Fruit fly (Drosophila melanogaster) whole organism, embryonic: ENCODE measurements around the gene SMC5.
A peak's percentile ranks its signal among the peaks of the same experiment; 100 is the strongest.

ENCODE experiments used
- Antp ChIP-seq: fragments of 200-800 bp; sonication (Bioruptor generic); optimal IDR thresholded peaks from 3 replicates; lab custom pipeline; 2016; ENCODE audit warnings: missing biosample characterization, missing genetic modification characterization
- CG11504 ChIP-seq: fragments of 200-800 bp; sonication (Bioruptor generic); optimal IDR thresholded peaks from 3 replicates; lab custom pipeline; 2019; ENCODE audit warnings: missing biosample characterization, mild to moderate bottlenecking, missing genetic modification characterization, moderate library complexity
- CG12659 ChIP-seq: fragments of 200-800 bp; sonication (Bioruptor generic); optimal IDR thresholded peaks from 3 replicates; lab custom pipeline; 2017; ENCODE audit warnings: mild to moderate bottlenecking, missing biosample characterization, missing genetic modification reagents, missing genetic modification characterization
- CG13123 ChIP-seq: fragments of 200-800 bp; sonication (Bioruptor generic); optimal IDR thresholded peaks from 2 replicates; lab custom pipeline; 2016; ENCODE audit warnings: missing biosample characterization, missing genetic modification characterization
- CG13424 ChIP-seq: fragments of 200-800 bp; sonication (Bioruptor generic); optimal IDR thresholded peaks from 2 replicates; lab custom pipeline; 2019; ENCODE audit warnings: missing biosample characterization, mild to moderate bottlenecking, missing genetic modification characterization, moderate library complexity
- CG13775 ChIP-seq: fragments of 200-800 bp; sonication (Bioruptor generic); optimal IDR thresholded peaks from 3 replicates; lab custom pipeline; 2017; ENCODE audit warnings: missing biosample characterization, mild to moderate bottlenecking, missing genetic modification characterization
- CG13894 ChIP-seq: fragments of 200-800 bp; sonication (Bioruptor generic); optimal IDR thresholded peaks from 3 replicates; lab custom pipeline; 2018; ENCODE audit warnings: missing biosample characterization, mild to moderate bottlenecking, missing genetic modification characterization, moderate library complexity
- CG14965 ChIP-seq: fragments of 200-800 bp; sonication (Bioruptor generic); optimal IDR thresholded peaks from 2 replicates; lab custom pipeline; 2016; ENCODE audit warnings: missing biosample characterization, missing genetic modification characterization, borderline replicate concordance
- CG17912 ChIP-seq: fragments of 200-800 bp; sonication (Bioruptor generic); optimal IDR thresholded peaks from 2 replicates; lab custom pipeline; 2018; ENCODE audit warnings: missing biosample characterization, mild to moderate bottlenecking, missing genetic modification characterization
- CG18619 ChIP-seq: fragments of 200-800 bp; sonication (Bioruptor generic); optimal IDR thresholded peaks from 3 replicates; lab custom pipeline; 2017; ENCODE audit warnings: missing biosample characterization, mild to moderate bottlenecking, missing genetic modification characterization
- CG31441 ChIP-seq: fragments of 200-800 bp; sonication (Bioruptor generic); IDR thresholded peaks from 2 replicates; pipeline ENCODE4 v1.3.6; 2022; ENCODE audit warnings: missing biosample characterization, missing genetic modification characterization
- CG3847 ChIP-seq: fragments of 200-800 bp; sonication (Bioruptor generic); IDR thresholded peaks from 2 replicates; pipeline ENCODE4 v1.3.6; 2022; ENCODE audit warnings: missing biosample characterization, missing genetic modification characterization
- CG42726 ChIP-seq: fragments of 200-800 bp; sonication (Bioruptor generic); IDR thresholded peaks from 2 replicates; pipeline ENCODE4 v1.3.6; 2022; ENCODE audit warnings: missing biosample characterization, missing genetic modification characterization; ENCODE audit not compliant: partially characterized antibody
- CG7271 ChIP-seq: fragments of 200-800 bp; sonication (Bioruptor generic); optimal IDR thresholded peaks from 2 replicates; lab custom pipeline; 2018; ENCODE audit warnings: missing biosample characterization, mild to moderate bottlenecking, missing genetic modification characterization, moderate library complexity
- CG8944 ChIP-seq: fragments of 200-800 bp; sonication (Bioruptor generic); optimal IDR thresholded peaks from 3 replicates; lab custom pipeline; 2016; ENCODE audit warnings: missing biosample characterization, missing genetic modification characterization
- Chrac-16 ChIP-seq: fragments of 200-800 bp; sonication (Bioruptor generic); optimal IDR thresholded peaks from 3 replicates; lab custom pipeline; 2016; ENCODE audit warnings: missing biosample characterization, missing genetic modification characterization
- D19B ChIP-seq: fragments of 200-800 bp; sonication (Bioruptor generic); optimal IDR thresholded peaks from 2 replicates; lab custom pipeline; 2017; ENCODE audit warnings: missing biosample characterization, mild to moderate bottlenecking, missing genetic modification characterization
- E2f2 ChIP-seq: fragments of 200-800 bp; sonication (Bioruptor generic); IDR thresholded peaks from 2 replicates; pipeline ENCODE4 v1.3.6; 2022; ENCODE audit warnings: missing biosample characterization, missing genetic modification characterization
- Fer1 ChIP-seq: fragments of 200-800 bp; sonication (Bioruptor generic); optimal IDR thresholded peaks from 2 replicates; lab custom pipeline; 2017; ENCODE audit warnings: missing biosample characterization, mild to moderate bottlenecking, missing genetic modification characterization
- HmgZ ChIP-seq: fragments of 200-800 bp; sonication (Bioruptor generic); optimal IDR thresholded peaks from 2 replicates; lab custom pipeline; 2018; ENCODE audit warnings: missing biosample characterization, mild to moderate bottlenecking, missing genetic modification characterization
- Hr3 ChIP-seq: fragments of 200-800 bp; sonication (Bioruptor generic); optimal IDR thresholded peaks from 3 replicates; lab custom pipeline; 2016; ENCODE audit warnings: missing biosample characterization, missing genetic modification characterization
- Hr78 ChIP-seq, 2 experiments: fragments of 200-800 bp in 1 of 2; fragments of >200 bp in 1 of 2; sonication (Bioruptor generic) in 1 of 2; optimal IDR thresholded peaks; 2 replicates each; lab custom pipeline; 2017 to 2019; ENCODE audit warnings: missing biosample characterization in 2 of 2, missing genetic modification characterization in 2 of 2, mild to moderate bottlenecking in 1 of 2, moderate library complexity in 1 of 2
- Hsf ChIP-seq: fragments of 200-800 bp; sonication (Bioruptor generic); optimal IDR thresholded peaks from 3 replicates; lab custom pipeline; 2016; ENCODE audit warnings: missing biosample characterization, missing genetic modification characterization
- Lim3 ChIP-seq: fragments of 200-800 bp; sonication (Bioruptor generic); IDR thresholded peaks from 2 replicates; pipeline ENCODE4 v1.3.6; 2022; ENCODE audit warnings: missing biosample characterization, missing genetic modification characterization
- Med ChIP-seq: fragments of 200-800 bp; sonication (Bioruptor generic); peaks from one replicate; lab custom pipeline; 2016; ENCODE audit warnings: missing biosample characterization, missing genetic modification characterization, mild to moderate bottlenecking, inconsistent platforms, moderate library complexity
- NfI ChIP-seq: fragments of 200-800 bp; sonication (Bioruptor generic); optimal IDR thresholded peaks from 3 replicates; lab custom pipeline; 2018; ENCODE audit warnings: missing biosample characterization, mild to moderate bottlenecking, missing genetic modification characterization, moderate library complexity
- Poxn ChIP-seq: fragments of 200-800 bp; sonication (Bioruptor generic); IDR thresholded peaks from 2 replicates; pipeline ENCODE4 v1.3.6; 2022; ENCODE audit warnings: missing biosample characterization, missing genetic modification characterization
- Sry-β ChIP-seq: fragments of 200-800 bp; sonication (Bioruptor generic); optimal IDR thresholded peaks from 2 replicates; lab custom pipeline; 2018; ENCODE audit warnings: missing biosample characterization, mild to moderate bottlenecking, missing genetic modification characterization, moderate library complexity
- Sry-δ ChIP-seq: fragments of 200-800 bp; sonication (Bioruptor generic); optimal IDR thresholded peaks from 2 replicates; lab custom pipeline; 2016; ENCODE audit warnings: missing biosample characterization, missing genetic modification characterization
- Stat92E ChIP-seq, 3 experiments: fragments of >200 bp in 2 of 3; fragments of 200-800 bp in 1 of 3; sonication (Bioruptor generic) in 1 of 3; optimal IDR thresholded peaks; 2 replicates each; lab custom pipeline; 2017 to 2019; ENCODE audit warnings: missing biosample characterization in 3 of 3, missing genetic modification characterization in 3 of 3, mild to moderate bottlenecking in 1 of 3, moderate library complexity in 1 of 3
- bcd ChIP-seq: fragments of 200-800 bp; sonication (Bioruptor generic); optimal IDR thresholded peaks from 2 replicates; lab custom pipeline; 2017; ENCODE audit warnings: missing biosample characterization, mild to moderate bottlenecking, missing genetic modification characterization
- bsh ChIP-seq, 2 experiments: fragments of 200-800 bp; sonication (Bioruptor generic); optimal IDR thresholded peaks; 2 replicates each; lab custom pipeline; 2017 to 2018; ENCODE audit warnings: mild to moderate bottlenecking in 2 of 2, missing biosample characterization in 2 of 2, missing genetic modification characterization in 2 of 2, moderate library complexity in 1 of 2
- btn ChIP-seq: fragments of 200-800 bp; sonication (Bioruptor generic); optimal IDR thresholded peaks from 2 replicates; lab custom pipeline; 2016; ENCODE audit warnings: missing biosample characterization, missing genetic modification characterization
- chinmo ChIP-seq: fragments of 200-800 bp; sonication (Bioruptor generic); IDR thresholded peaks from 4 replicates; pipeline ENCODE4 v1.3.6; 2022; ENCODE audit warnings: missing biosample characterization, missing genetic modification characterization; ENCODE audit not compliant: partially characterized antibody
- chn ChIP-seq: fragments of 200-800 bp; sonication (Bioruptor generic); optimal IDR thresholded peaks from 2 replicates; lab custom pipeline; 2016; ENCODE audit warnings: missing biosample characterization, missing genetic modification characterization
- crp ChIP-seq, 2 experiments: fragments of 200-800 bp; sonication (Bioruptor generic); optimal IDR thresholded peaks; 2 replicates in 1 of 2; 3 replicates in 1 of 2; lab custom pipeline; 2017; ENCODE audit warnings: missing biosample characterization in 2 of 2, missing genetic modification characterization in 2 of 2, mild to moderate bottlenecking in 1 of 2, moderate library complexity in 1 of 2
- disco-r ChIP-seq: fragments of 200-800 bp; sonication (Bioruptor generic); optimal IDR thresholded peaks from 2 replicates; lab custom pipeline; 2016; ENCODE audit warnings: missing biosample characterization, missing genetic modification characterization
- eve ChIP-seq, 2 experiments: fragments of >200 bp; optimal IDR thresholded peaks; 2 replicates each; lab custom pipeline; 2017; ENCODE audit warnings: missing biosample characterization in 2 of 2, missing genetic modification characterization in 2 of 2
- fu2 ChIP-seq: fragments of 200-800 bp; sonication (Bioruptor generic); optimal IDR thresholded peaks from 2 replicates; lab custom pipeline; 2016; ENCODE audit warnings: missing biosample characterization, missing genetic modification characterization
- gcm2 ChIP-seq: fragments of 200-800 bp; sonication (Bioruptor generic); optimal IDR thresholded peaks from 2 replicates; lab custom pipeline; 2016; ENCODE audit warnings: missing biosample characterization, missing genetic modification characterization
- h ChIP-seq: fragments of >200 bp; optimal IDR thresholded peaks from 2 replicates; lab custom pipeline; 2017
- hb ChIP-seq: fragments of 200-800 bp; sonication (Bioruptor generic); IDR thresholded peaks from 3 replicates; pipeline ENCODE4 v1.3.6; 2022; ENCODE audit warnings: missing biosample characterization, missing genetic modification characterization; ENCODE audit not compliant: partially characterized antibody
- hbn ChIP-seq: fragments of 200-800 bp; sonication (Bioruptor generic); IDR thresholded peaks from 2 replicates; pipeline ENCODE4 v1.3.6; 2022; ENCODE audit warnings: missing biosample characterization, missing genetic modification characterization; ENCODE audit not compliant: partially characterized antibody
- mam ChIP-seq: fragments of 200-800 bp; sonication (Bioruptor generic); optimal IDR thresholded peaks from 3 replicates; lab custom pipeline; 2016; ENCODE audit warnings: missing biosample characterization, missing genetic modification characterization
- nom ChIP-seq: fragments of 200-800 bp; sonication (Bioruptor generic); optimal IDR thresholded peaks from 2 replicates; lab custom pipeline; 2017; ENCODE audit warnings: missing biosample characterization, missing genetic modification characterization, mild to moderate bottlenecking, moderate library complexity, missing genetic modification reagents
- pan ChIP-seq, 4 experiments: fragments of >200 bp in 3 of 4; fragments of 200-800 bp in 1 of 4; sonication (Bioruptor generic) in 1 of 4; optimal IDR thresholded peaks in 3 of 4; IDR thresholded peaks in 1 of 4; 2 replicates each; pipeline versions ENCODE4 v1.3.6 to Lab custom; 2017 to 2022; ENCODE audit warnings: missing biosample characterization in 2 of 4, missing genetic modification characterization in 2 of 4, mixed read lengths in 1 of 4
- ranshi ChIP-seq: fragments of 200-800 bp; sonication (Bioruptor generic); IDR thresholded peaks from 2 replicates; pipeline ENCODE4 v1.3.6; 2022; ENCODE audit warnings: missing biosample characterization, missing genetic modification characterization
- row ChIP-seq: fragments of 200-800 bp; sonication (Bioruptor generic); IDR thresholded peaks from 3 replicates; pipeline ENCODE4 v1.3.6; 2022; ENCODE audit warnings: missing biosample characterization, missing genetic modification characterization
- ssp ChIP-seq: fragments of 200-800 bp; sonication (Bioruptor generic); IDR thresholded peaks from 2 replicates; pipeline ENCODE4 v1.3.6; 2022; ENCODE audit warnings: missing biosample characterization, missing genetic modification characterization
- stwl ChIP-seq: fragments of 200-800 bp; sonication (Bioruptor generic); optimal IDR thresholded peaks from 3 replicates; lab custom pipeline; 2018; ENCODE audit warnings: missing biosample characterization, mild to moderate bottlenecking, missing genetic modification characterization, moderate library complexity

SMC5 gene

DNA sequence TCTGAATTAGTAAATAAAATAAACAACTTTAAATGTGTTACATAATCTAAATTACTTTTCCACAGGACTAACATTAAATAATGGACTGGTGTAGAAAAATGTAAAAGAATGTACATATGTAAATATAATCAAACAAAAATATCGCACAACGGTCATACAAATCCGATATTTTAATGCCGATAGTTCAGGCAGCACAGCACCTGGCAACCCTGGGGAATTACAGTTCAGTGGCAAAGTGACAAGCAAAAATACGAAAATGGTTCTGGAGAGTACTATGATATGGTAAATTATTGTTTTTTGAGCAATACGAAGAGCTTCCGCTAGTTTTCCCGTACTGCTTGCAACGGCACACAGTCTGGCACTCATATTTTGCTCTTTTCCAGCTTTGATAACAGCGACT, 32.1 kb upstream of the SMC5 start, which contains the start of gene Rpn10 (continued):
- no peak for TF ChIP-seq NfI (GFP tag; lab: Kevin White, UChicago)
- TF ChIP-seq CG17912 (GFP tag; lab: Kevin White, UChicago): no peak
- TF ChIP-seq Hr3 (GFP tag; lab: Kevin White, UChicago): no peak
- peak; percentile 80 for TF ChIP-seq CG3847 (GFP tag; lab: Robert Waterston, UW)
- no peak for TF ChIP-seq CG13775
- TF ChIP-seq stwl (tag; lab: Kevin White, UChicago): peak; percentile 89
- no peak for TF ChIP-seq fu2 (GFP tag; lab: Kevin White, UChicago)
- no peak for TF ChIP-seq eve (GFP tag; optimal IDR thresholded peaks at IDR 0.05; lab: Kevin White, UChicago)
- TF ChIP-seq Med (GFP tag; lab: Kevin White, UChicago): peak; percentile 85
- peak; percentile 13 for TF ChIP-seq Fer1
- peak in 1 of 3 experiments; percentile 12 for TF ChIP-seq Stat92E (GFP tag; optimal IDR thresholded peaks at IDR 0.05; lab: Kevin White, UChicago)
- TF ChIP-seq ssp (GFP tag; lab: Robert Waterston, UW): no peak
- peak; percentile 85 for TF ChIP-seq row (GFP tag; lab: Robert Waterston, UW)
- peak; percentile 58 for TF ChIP-seq E2f2
- TF ChIP-seq Lim3: no peak
- no peak for TF ChIP-seq Sry-β
- TF ChIP-seq gcm2 (GFP tag; lab: Kevin White, UChicago): no peak
- TF ChIP-seq Poxn (GFP tag; lab: Robert Waterston, UW): no peak
- TF ChIP-seq bcd (GFP tag; lab: Kevin White, UChicago): no peak
- TF ChIP-seq CG13424: peak; percentile 44
- no peak for TF ChIP-seq CG7271 (tag; lab: Kevin White, UChicago)
- TF ChIP-seq ranshi: no peak
- TF ChIP-seq CG31441 (GFP tag; lab: Robert Waterston, UW): no peak
- TF ChIP-seq pan (optimal IDR thresholded peaks at IDR 0.05; lab: Kevin White, UChicago): no peak
- TF ChIP-seq pan (GFP tag; optimal IDR thresholded peaks at IDR 0.05 in 1 of 2, IDR thresholded peaks at IDR 0.05 in 1 of 2): no peak
- no peak for TF ChIP-seq CG13123 (GFP tag; lab: Kevin White, UChicago)
- TF ChIP-seq D19B: no peak
- peak; percentile 8 for TF ChIP-seq nom (GFP tag; lab: Kevin White, UChicago)
- peak in 1 of 2 experiments; percentile 99 for TF ChIP-seq Hr78 (GFP tag; optimal IDR thresholded peaks at IDR 0.05; lab: Kevin White, UChicago)
- TF ChIP-seq mam (GFP tag; lab: Kevin White, UChicago): peak; percentile 38
- TF ChIP-seq Sry-δ (GFP tag; lab: Kevin White, UChicago): peak; percentile 81
- TF ChIP-seq chn (GFP tag; lab: Kevin White, UChicago): peak; percentile 40
- peak; percentile 48 for TF ChIP-seq Hsf (GFP tag; lab: Kevin White, UChicago)
- TF ChIP-seq hb: peak; percentile 98
- TF ChIP-seq crp (GFP tag; optimal IDR thresholded peaks at IDR 0.05; lab: Kevin White, UChicago): no peak
- no peak for TF ChIP-seq CG14965 (GFP tag; lab: Kevin White, UChicago)
- TF ChIP-seq CG11504 (tag; lab: Kevin White, UChicago): no peak
- no peak for TF ChIP-seq btn (GFP tag; lab: Kevin White, UChicago)
- peak; percentile 98 for TF ChIP-seq hbn
- peak; percentile 88 for TF ChIP-seq HmgZ (tag; lab: Kevin White, UChicago)
- TF ChIP-seq CG8944: peak; percentile 5
- peak; percentile 98 for TF ChIP-seq CG42726 (GFP tag; lab: Robert Waterston, UW)
- peak; percentile 83 for TF ChIP-seq CG12659
- TF ChIP-seq CG13894 (tag; lab: Kevin White, UChicago): peak; percentile 78
- peak; percentile 49 for TF ChIP-seq Chrac-16 (GFP tag; lab: Kevin White, UChicago)
- no peak for TF ChIP-seq h
- TF ChIP-seq disco-r (GFP tag; lab: Kevin White, UChicago): no peak
- TF ChIP-seq Antp (GFP tag; lab: Kevin White, UChicago): peak; percentile 29
- no peak for TF ChIP-seq bsh (GFP tag; optimal IDR thresholded peaks at IDR 0.05; lab: Kevin White, UChicago)
- TF ChIP-seq chinmo (GFP tag; lab: Robert Waterston, UW): peak; percentile 94
- no peak for TF ChIP-seq CG18619 (GFP tag; lab: Kevin White, UChicago)
